Worm (Caenorhabditis elegans) whole organism, young adult: ENCODE measurements around the gene nlp-27.

Experiments used
- B0035.1 ChIP-seq: sonication (generic microtip); optimal IDR thresholded peaks from 2 replicates; lab custom pipeline; 2016; ENCODE audit warnings: missing genetic modification characterization, mild to moderate bottlenecking, missing compliant biosample characterization, missing genotype, missing genetic modification reagents
- C17E4.6 ChIP-seq: fragments of 200-800 bp; sonication (Bioruptor generic); IDR thresholded peaks from 2 replicates; pipeline ENCODE4 v1.3.6; 2022; ENCODE audit warnings: missing genetic modification reagents, missing genetic modification characterization, missing compliant biosample characterization
- F37B4.10 ChIP-seq: fragments of 200-800 bp; sonication (Bioruptor generic); IDR thresholded peaks from 2 replicates; pipeline ENCODE4 v1.3.6; 2022; ENCODE audit warnings: missing genetic modification characterization, missing compliant biosample characterization
- F39B2.1 ChIP-seq: fragments of 200-800 bp; sonication (Bioruptor generic); IDR thresholded peaks from 2 replicates; pipeline ENCODE4 v1.3.6; 2022; ENCODE audit warnings: missing genetic modification reagents, missing genetic modification characterization, missing compliant biosample characterization
- F55B11.4 ChIP-seq: sonication (generic microtip); optimal IDR thresholded peaks from 2 replicates; lab custom pipeline; 2016; ENCODE audit warnings: missing compliant biosample characterization, missing genetic modification characterization, borderline replicate concordance; ENCODE audit not compliant: insufficient read depth
- F57A8.1 ChIP-seq: fragments of 200-800 bp; sonication (Bioruptor generic); optimal IDR thresholded peaks from 2 replicates; lab custom pipeline; 2018; ENCODE audit warnings: mild to moderate bottlenecking, missing genetic modification characterization, moderate library complexity, missing compliant biosample characterization
- K12H6.12 ChIP-seq: fragments of 200-800 bp; sonication (Bioruptor generic); optimal IDR thresholded peaks from 2 replicates; lab custom pipeline; 2018; ENCODE audit warnings: mild to moderate bottlenecking, missing genetic modification characterization, missing compliant biosample characterization
- T26A5.8 ChIP-seq: sonication (generic microtip); optimal IDR thresholded peaks from 2 replicates; lab custom pipeline; 2016; ENCODE audit warnings: missing genetic modification characterization, missing compliant biosample characterization
- Y53F4B.3 ChIP-seq: fragments of 200-800 bp; sonication (Bioruptor generic); IDR thresholded peaks from 2 replicates; pipeline ENCODE4 v1.3.6; 2022; ENCODE audit warnings: missing genetic modification reagents, missing genetic modification characterization, missing compliant biosample characterization
- Y79H2A.3 ChIP-seq: fragments of 200-800 bp; sonication (Bioruptor generic); conservative IDR thresholded peaks from 2 replicates; pipeline ENCODE4 v1.3.6; 2022; ENCODE audit warnings: missing genetic modification reagents, missing genetic modification characterization, missing compliant biosample characterization
- ama-1 ChIP-seq, 3 experiments: fragments of 150-350 bp in 1 of 3; sonication (generic microtip) in 2 of 3; optimal IDR thresholded peaks; 2 replicates each; lab custom pipeline; 2014 to 2018; ENCODE audit warnings: missing biosample characterization in 2 of 3, missing genetic modification characterization in 2 of 3, missing genetic modification reagents in 2 of 3
- aptf-2 ChIP-seq: fragments of 200-800 bp; sonication (Bioruptor generic); conservative IDR thresholded peaks from 2 replicates; pipeline ENCODE4 v1.3.6; 2022; ENCODE audit warnings: missing genetic modification reagents, missing genetic modification characterization, missing compliant biosample characterization
- atf-7 ChIP-seq: sonication (generic microtip); optimal IDR thresholded peaks from 2 replicates; lab custom pipeline; 2017; ENCODE audit warnings: mild to moderate bottlenecking, missing genetic modification characterization, missing compliant biosample characterization
- attf-5 ChIP-seq: fragments of 200-800 bp; sonication (Bioruptor generic); optimal IDR thresholded peaks from 2 replicates; lab custom pipeline; 2018; ENCODE audit warnings: mild to moderate bottlenecking, missing genetic modification characterization, missing compliant biosample characterization
- ccch-3 ChIP-seq: fragments of 200-800 bp; sonication (Bioruptor generic); optimal IDR thresholded peaks from 2 replicates; lab custom pipeline; 2018; ENCODE audit warnings: mild to moderate bottlenecking, missing genetic modification characterization, missing compliant biosample characterization
- ceh-91 ChIP-seq: fragments of 200-800 bp; sonication (Bioruptor generic); IDR thresholded peaks from 2 replicates; pipeline ENCODE4 v1.3.6; 2022; ENCODE audit warnings: missing genetic modification reagents, missing genetic modification characterization, missing compliant biosample characterization
- dpff-1 ChIP-seq: sonication (generic microtip); optimal IDR thresholded peaks from 2 replicates; lab custom pipeline; 2017; ENCODE audit warnings: mild to moderate bottlenecking, missing genetic modification characterization, missing compliant biosample characterization
- dpl-1 ChIP-seq: fragments of 150-350 bp; optimal IDR thresholded peaks from 2 replicates; lab custom pipeline; 2014; ENCODE audit warnings: missing biosample characterization, missing genetic modification reagents, missing genetic modification characterization
- gei-17 ChIP-seq: fragments of 200-800 bp; sonication (Bioruptor generic); optimal IDR thresholded peaks from 2 replicates; lab custom pipeline; 2018; ENCODE audit warnings: mild to moderate bottlenecking, missing genetic modification characterization, missing compliant biosample characterization
- him-1 ChIP-seq: sonication (generic microtip); optimal IDR thresholded peaks from 2 replicates; lab custom pipeline; 2016; ENCODE audit warnings: missing genotype, missing genetic modification reagents, missing genetic modification characterization, missing compliant biosample characterization
- hrde-1 ChIP-seq: sonication (generic microtip); optimal IDR thresholded peaks from 2 replicates; lab custom pipeline; 2016; ENCODE audit warnings: missing genetic modification characterization, mild to moderate bottlenecking, missing compliant biosample characterization, moderate library complexity, missing genotype, missing genetic modification reagents, borderline replicate concordance
- lag-1 ChIP-seq: fragments of 200-800 bp; sonication (Bioruptor generic); IDR thresholded peaks from 2 replicates; pipeline ENCODE4 v1.3.6; 2022; ENCODE audit warnings: missing genetic modification reagents, missing genetic modification characterization, missing compliant biosample characterization
- let-526 ChIP-seq: fragments of 200-800 bp; sonication (Bioruptor generic); IDR thresholded peaks from 2 replicates; pipeline ENCODE4 v1.3.6; 2022; ENCODE audit warnings: missing genetic modification reagents, missing genetic modification characterization, missing compliant biosample characterization
- lin-54 ChIP-seq: fragments of 200-800 bp; sonication (Bioruptor generic); optimal IDR thresholded peaks from 2 replicates; lab custom pipeline; 2018; ENCODE audit warnings: mild to moderate bottlenecking, missing genetic modification characterization, missing compliant biosample characterization
- lir-1 ChIP-seq: fragments of 200-800 bp; sonication (Bioruptor generic); conservative IDR thresholded peaks from 2 replicates; pipeline ENCODE4 v1.3.6; 2022; ENCODE audit warnings: missing genetic modification reagents, missing genetic modification characterization, missing compliant biosample characterization
- madf-8 ChIP-seq: fragments of 200-800 bp; sonication (Bioruptor generic); conservative IDR thresholded peaks from 2 replicates; pipeline ENCODE4 v1.3.6; 2022; ENCODE audit warnings: missing genetic modification reagents, missing genetic modification characterization, missing compliant biosample characterization
- mcd-1 ChIP-seq: fragments of 200-800 bp; sonication (Bioruptor generic); IDR thresholded peaks from 2 replicates; pipeline ENCODE4 v1.3.6; 2022; ENCODE audit warnings: missing genetic modification reagents, missing genetic modification characterization, missing compliant biosample characterization
- mel-28 ChIP-seq: sonication (generic microtip); optimal IDR thresholded peaks from 2 replicates; lab custom pipeline; 2016; ENCODE audit warnings: borderline replicate concordance, mild to moderate bottlenecking, missing genetic modification characterization, missing compliant biosample characterization
- nfya-1 ChIP-seq: sonication (generic microtip); optimal IDR thresholded peaks from 2 replicates; lab custom pipeline; 2017; ENCODE audit warnings: antibody characterized with exemption, missing compliant biosample characterization, missing genetic modification characterization, borderline replicate concordance; ENCODE audit not compliant: insufficient read depth
- nhr-27 ChIP-seq: fragments of 200-800 bp; sonication (Bioruptor generic); optimal IDR thresholded peaks from 2 replicates; lab custom pipeline; 2018; ENCODE audit warnings: mild to moderate bottlenecking, missing genetic modification characterization, moderate library complexity, missing compliant biosample characterization
- nhr-80 ChIP-seq: sonication (generic microtip); optimal IDR thresholded peaks from 2 replicates; lab custom pipeline; 2016; ENCODE audit warnings: missing genetic modification characterization, missing compliant biosample characterization
- pha-4 ChIP-seq: fragments of 150-350 bp; sonication (generic microtip); optimal IDR thresholded peaks from 2 replicates; lab custom pipeline; 2014; ENCODE audit warnings: missing biosample characterization, missing genetic modification reagents, missing genetic modification characterization
- rcor-1 ChIP-seq: fragments of 200-800 bp; sonication (Bioruptor generic); IDR thresholded peaks from 2 replicates; pipeline ENCODE4 v1.3.6; 2022; ENCODE audit warnings: missing genetic modification reagents, missing genetic modification characterization, missing compliant biosample characterization
- snpc-1.3 ChIP-seq: sonication (generic microtip); optimal IDR thresholded peaks from 2 replicates; lab custom pipeline; 2017; ENCODE audit warnings: missing genetic modification characterization, mild to moderate bottlenecking, missing compliant biosample characterization, antibody characterized with exemption, moderate library complexity, missing genotype, missing genetic modification reagents; ENCODE audit not compliant: insufficient read depth
- unc-62 ChIP-seq: fragments of 150-350 bp; optimal IDR thresholded peaks from 2 replicates; lab custom pipeline; 2014; ENCODE audit warnings: missing biosample characterization, missing genetic modification reagents, missing genetic modification characterization
- xnd-1 ChIP-seq: sonication (generic microtip); optimal IDR thresholded peaks from 2 replicates; lab custom pipeline; 2016; ENCODE audit warnings: missing genotype, missing genetic modification reagents, missing genetic modification characterization, missing compliant biosample characterization
- zfh-2 ChIP-seq: fragments of 200-800 bp; sonication (Bioruptor generic); conservative IDR thresholded peaks from 2 replicates; pipeline ENCODE4 v1.3.6; 2022; ENCODE audit warnings: missing genetic modification reagents, missing genetic modification characterization, missing compliant biosample characterization
- ztf-18 ChIP-seq: sonication (generic microtip); optimal IDR thresholded peaks from 2 replicates; lab custom pipeline; 2016; ENCODE audit warnings: missing genotype, mild to moderate bottlenecking, missing genetic modification characterization, missing compliant biosample characterization
- ztf-22 ChIP-seq: fragments of 200-800 bp; sonication (Bioruptor generic); optimal IDR thresholded peaks from 2 replicates; lab custom pipeline; 2018; ENCODE audit warnings: mild to moderate bottlenecking, missing genetic modification characterization, moderate library complexity, missing compliant biosample characterization
- ztf-28 ChIP-seq: fragments of 200-800 bp; sonication (Bioruptor generic); IDR thresholded peaks from 2 replicates; pipeline ENCODE4 v1.3.6; 2022; ENCODE audit warnings: missing genetic modification reagents, missing genetic modification characterization, missing compliant biosample characterization

Gene nlp-27

DNA sequence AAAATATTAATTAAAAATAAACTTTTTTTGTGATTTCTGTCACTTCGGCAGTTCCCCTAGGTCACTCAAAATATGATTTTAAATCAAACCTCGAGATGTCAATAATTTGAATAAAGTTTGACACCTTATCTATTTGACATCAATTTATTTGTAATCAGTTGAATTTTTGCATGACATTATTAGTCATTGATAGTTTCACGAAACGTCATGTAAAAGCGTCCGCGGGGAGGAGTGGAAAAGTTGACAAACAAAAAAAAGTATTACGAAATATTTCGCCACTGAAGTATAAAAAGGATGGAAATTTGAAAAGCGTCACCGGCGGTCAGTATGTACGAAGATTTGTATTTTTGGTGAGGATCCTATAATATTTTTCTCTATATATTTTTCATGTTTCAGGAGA lies 35.6 kb downstream of the nlp-27 start, which contains the start of gene K09D9.1 (continued):
- TF ChIP-seq ama-1 (optimal IDR thresholded peaks at IDR 0.05; lab: Kevin White, UChicago) = no peak
- no peak for TF ChIP-seq ama-1 (GFP tag; optimal IDR thresholded peaks at IDR 0.05; lab: Kevin White, UChicago)
- no peak for TF ChIP-seq gei-17
- no peak for TF ChIP-seq Y79H2A.3 (GFP tag; lab: Robert Waterston, UW)
- no peak for TF ChIP-seq nhr-27 (tag; lab: Kevin White, UChicago)
- no peak for TF ChIP-seq ccch-3 (GFP tag; lab: Kevin White, UChicago)
- no peak for TF ChIP-seq T26A5.8 (tag; lab: Kevin White, UChicago)
- TF ChIP-seq let-526 (GFP tag; lab: Robert Waterston, UW) = no peak
- TF ChIP-seq unc-62 (GFP tag; lab: Kevin White, UChicago) = peak; percentile 97
- TF ChIP-seq zfh-2 (GFP tag; lab: Robert Waterston, UW) = no peak
- TF ChIP-seq dpl-1 (GFP tag; lab: Kevin White, UChicago) = no peak
- TF ChIP-seq ztf-18 (tag; lab: Kevin White, UChicago) = no peak
- peak; percentile 93 for TF ChIP-seq nhr-80 (tag; lab: Kevin White, UChicago)
- no peak for TF ChIP-seq C17E4.6 (GFP tag; lab: Robert Waterston, UW)
- TF ChIP-seq F55B11.4 (tag; lab: Kevin White, UChicago) = no peak
- TF ChIP-seq F39B2.1 (GFP tag; lab: Robert Waterston, UW) = no peak
- TF ChIP-seq him-1 = no peak
- TF ChIP-seq F37B4.10 = no peak
- TF ChIP-seq K12H6.12 (tag; lab: Kevin White, UChicago) = no peak
- TF ChIP-seq ztf-22 (GFP tag; lab: Kevin White, UChicago) = peak; percentile 57
- no peak for TF ChIP-seq mcd-1 (GFP tag; lab: Robert Waterston, UW)
- peak; percentile 79 for TF ChIP-seq atf-7 (tag; lab: Kevin White, UChicago)
- TF ChIP-seq pha-4 (tag; lab: Kevin White, UChicago) = peak; percentile 63
- no peak for TF ChIP-seq snpc-1.3 (tag; lab: Kevin White, UChicago)
- no peak for TF ChIP-seq nfya-1 (tag; lab: Kevin White, UChicago)
- TF ChIP-seq attf-5 (GFP tag; lab: Kevin White, UChicago) = peak; percentile 19
- no peak for TF ChIP-seq mel-28 (tag; lab: Kevin White, UChicago)
- TF ChIP-seq madf-8 (GFP tag; lab: Robert Waterston, UW) = no peak
- TF ChIP-seq lin-54 (GFP tag; lab: Kevin White, UChicago) = no peak
- no peak for TF ChIP-seq aptf-2 (GFP tag; lab: Robert Waterston, UW)
- no peak for TF ChIP-seq F57A8.1
- no peak for TF ChIP-seq rcor-1 (GFP tag; lab: Robert Waterston, UW)
- TF ChIP-seq lag-1 (GFP tag; lab: Robert Waterston, UW) = no peak
- TF ChIP-seq hrde-1 (tag; lab: Kevin White, UChicago) = no peak
- TF ChIP-seq ceh-91 (GFP tag; lab: Robert Waterston, UW) = no peak
- TF ChIP-seq B0035.1 (tag; lab: Kevin White, UChicago) = no peak
- TF ChIP-seq lir-1 (GFP tag; lab: Robert Waterston, UW) = no peak
- no peak for TF ChIP-seq xnd-1
- TF ChIP-seq dpff-1 (tag; lab: Kevin White, UChicago) = no peak
- TF ChIP-seq ztf-28 (GFP tag; lab: Robert Waterston, UW) = no peak
- TF ChIP-seq Y53F4B.3 = no peak
